Worm (Caenorhabditis elegans): ENCODE data around the gene ttm-1.

Gene ttm-1

ce11 chrIII:12931108-12931507 is 35.7 kb downstream of the ttm-1 start:
- no peak for TF ChIP-seq nfya-2 (GFP tag; IDR thresholded peaks at IDR 0.05)
- no peak for TF ChIP-seq tbx-9 (tag; optimal IDR thresholded peaks at IDR 0.05; ENCODE audit: borderline replicate concordance)
- no peak for TF ChIP-seq B0336.3 (GFP tag; IDR thresholded peaks at IDR 0.05)
- TF ChIP-seq Y56A3A.18 (GFP tag; IDR thresholded peaks at IDR 0.05): no peak
- TF ChIP-seq nfya-1 (tag; optimal IDR thresholded peaks at IDR 0.05; ENCODE audit: borderline replicate concordance, insufficient read depth): no peak
- TF ChIP-seq dpl-1 (GFP tag; optimal IDR thresholded peaks at IDR 0.05): no peak
- TF ChIP-seq C17E4.6 (GFP tag; IDR thresholded peaks at IDR 0.05): no peak
- no peak for TF ChIP-seq snpc-1.3 (tag; optimal IDR thresholded peaks at IDR 0.05; ENCODE audit: insufficient read depth)
- no peak for TF ChIP-seq lag-1 (GFP tag; IDR thresholded peaks at IDR 0.05)
- TF ChIP-seq ztf-25 (GFP tag; IDR thresholded peaks at IDR 0.05): no peak
- TF ChIP-seq F57C9.4 (tag; optimal IDR thresholded peaks at IDR 0.05): no peak
- TF ChIP-seq egrh-3 (GFP tag; IDR thresholded peaks at IDR 0.05): peak; percentile 30; the same call in 1 of the 2 replicates
- no peak for TF ChIP-seq Y67H2A.10 (GFP tag; conservative IDR thresholded peaks at IDR 0.05)
- 0 out of 2 replicates have a peak, but pooled peaks have one; percentile 21 for TF ChIP-seq madf-6 (GFP tag; IDR thresholded peaks at IDR 0.05)
- no peak for TF ChIP-seq ztf-18 (tag; optimal IDR thresholded peaks at IDR 0.05)
- no peak for TF ChIP-seq cebp-2 (GFP tag; IDR thresholded peaks at IDR 0.05)
- TF ChIP-seq mcd-1 (GFP tag; IDR thresholded peaks at IDR 0.05): 0 out of 2 replicates have a peak, but pooled peaks have one; percentile 11
- peak; percentile 95 for TF ChIP-seq zfh-2 (GFP tag; conservative IDR thresholded peaks at IDR 0.05)

DNA sequence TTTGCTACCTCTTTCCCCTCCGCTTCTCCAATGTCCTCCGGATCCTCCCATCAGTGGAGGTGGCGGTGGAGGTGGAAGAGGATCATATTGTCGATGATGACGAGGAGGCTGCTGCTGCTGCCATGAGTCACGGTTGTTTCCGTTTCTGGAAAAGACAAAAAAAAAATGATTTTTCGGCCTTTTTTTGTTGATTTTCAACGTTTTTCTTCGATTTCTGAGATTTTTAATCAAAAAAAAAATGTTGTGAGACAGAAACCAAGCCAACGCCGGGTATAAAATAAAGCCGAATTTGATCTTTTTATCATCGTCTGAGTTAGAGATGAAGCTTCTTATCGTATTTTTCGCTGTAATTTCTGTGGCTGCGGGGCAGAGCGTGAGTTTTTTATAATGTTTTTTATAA is 37.2 kb downstream of the ttm-1 start, which contains the start of gene Y37D8A.19:
Gene Y37D8A.19 (plus strand): TSS at position 301 of the 400 bp plus-strand sequence.
- no peak for TF ChIP-seq mel-28 (tag; optimal IDR thresholded peaks at IDR 0.05; ENCODE audit: borderline replicate concordance)
- TF ChIP-seq lin-40 (tag; optimal IDR thresholded peaks at IDR 0.05): no peak
- TF ChIP-seq dpl-1 (GFP tag; optimal IDR thresholded peaks at IDR 0.05): no peak
- TF ChIP-seq tlf-1 (GFP tag; optimal IDR thresholded peaks at IDR 0.05): no peak
- no peak for TF ChIP-seq zfh-2 (GFP tag; conservative IDR thresholded peaks at IDR 0.05)
- no peak for TF ChIP-seq Y56A3A.18 (GFP tag; IDR thresholded peaks at IDR 0.05)
- no peak for TF ChIP-seq dpff-1 (tag; optimal IDR thresholded peaks at IDR 0.05)
- TF ChIP-seq snpc-4 (GFP tag; optimal IDR thresholded peaks at IDR 0.05): no peak
- TF ChIP-seq snpc-4 (tag; optimal IDR thresholded peaks at IDR 0.05): no peak
- no peak for TF ChIP-seq nhr-27 (tag; optimal IDR thresholded peaks at IDR 0.05)
- no peak for TF ChIP-seq ztf-18 (tag; optimal IDR thresholded peaks at IDR 0.05)
- no peak for TF ChIP-seq T07F8.4 (tag; optimal IDR thresholded peaks at IDR 0.05)
- TF ChIP-seq attf-3 (GFP tag; conservative IDR thresholded peaks at IDR 0.05): no peak
- TF ChIP-seq athp-1 (tag; optimal IDR thresholded peaks at IDR 0.05): no peak
- TF ChIP-seq Y95B8A.8 (GFP tag; IDR thresholded peaks at IDR 0.05): no peak
- no peak for TF ChIP-seq snpc-1.3 (tag; optimal IDR thresholded peaks at IDR 0.05; ENCODE audit: insufficient read depth)
- no peak for TF ChIP-seq ztf-3 (GFP tag; optimal IDR thresholded peaks at IDR 0.05)
- no peak for TF ChIP-seq sdz-38 (tag; optimal IDR thresholded peaks at IDR 0.05)
- TF ChIP-seq tbp1 (GFP tag; optimal IDR thresholded peaks at IDR 0.05): no peak
- TF ChIP-seq pha-4 (tag; optimal IDR thresholded peaks at IDR 0.05): no peak

ce11 chrIII:12925947-12926607 is 40.7 kb downstream of the ttm-1 start, which contains the start of the genes npp-25 and mrps-10:
TSS of gene npp-25 (minus strand) at chrIII:12925997.
TSS of gene mrps-10 (plus strand) at chrIII:12926557.
- TF ChIP-seq nfya-2 (GFP tag; IDR thresholded peaks at IDR 0.05) (no peak), ceh-100 (GFP tag; IDR thresholded peaks at IDR 0.05) (no peak), aptf-2 (GFP tag; conservative IDR thresholded peaks at IDR 0.05) (no peak), attf-5 (GFP tag; optimal IDR thresholded peaks at IDR 0.05) (peak; percentile 13), attf-6 (GFP tag; IDR thresholded peaks at IDR 0.05) (no peak), nhr-179 (tag; optimal IDR thresholded peaks at IDR 0.05) (no peak), repo-1 (tag; optimal IDR thresholded peaks at IDR 0.05) (no peak), D2030.7 (GFP tag; IDR thresholded peaks at IDR 0.05) (no peak), rpc-1 (optimal IDR thresholded peaks at IDR 0.05) (no peak), rpc-1 (tag; optimal IDR thresholded peaks at IDR 0.05) (no peak), lin-35 (GFP tag; optimal IDR thresholded peaks at IDR 0.05) (peak in 1 of 3 experiments; percentile 2), cebp-1 (GFP tag; IDR thresholded peaks at IDR 0.05) (no peak), cebp-1 (tag; optimal IDR thresholded peaks at IDR 0.05) (no peak), egrh-3 (GFP tag; IDR thresholded peaks at IDR 0.05) (no peak), madf-6 (GFP tag; IDR thresholded peaks at IDR 0.05) (no peak), die-1 (tag; optimal IDR thresholded peaks at IDR 0.05) (no peak), nhr-80 (tag; optimal IDR thresholded peaks at IDR 0.05) (no peak)

Measured in whole organism, young adult.